Fruit fly (Drosophila melanogaster): ENCODE data around the gene CG4577.

dm6 chr2L:1172704-1173107, 38.2 kb downstream of the CG4577 start, which contains the start of the genes Charon and CG4887:
- TF ChIP-seq fd85E (GFP tag; optimal IDR thresholded peaks at IDR 0.05) (no peak), esn (GFP tag; optimal IDR thresholded peaks at IDR 0.05) (peak; percentile 90), Eip75B (GFP tag; optimal IDR thresholded peaks at IDR 0.05) (no peak), fkh (GFP tag; optimal IDR thresholded peaks at IDR 0.05) (no peak), pdm3 (GFP tag; optimal IDR thresholded peaks at IDR 0.05) (no peak), Sox102F (GFP tag; optimal IDR thresholded peaks at IDR 0.05) (no peak), OdsH (GFP tag; optimal IDR thresholded peaks at IDR 0.05) (no peak), ss (GFP tag; optimal IDR thresholded peaks at IDR 0.05) (no peak), CG32006 (GFP tag; optimal IDR thresholded peaks at IDR 0.05) (no peak), CG6792 (GFP tag; optimal IDR thresholded peaks at IDR 0.05) (peak; percentile 74), CG4318 (GFP tag; optimal IDR thresholded peaks at IDR 0.05) (no peak), Hr39 (GFP tag; optimal IDR thresholded peaks at IDR 0.05) (peak; percentile 89), CG34406 (GFP tag; optimal IDR thresholded peaks at IDR 0.05) (no peak), cyc (GFP tag; optimal IDR thresholded peaks at IDR 0.05) (peak; percentile 87)
